Worm (Caenorhabditis elegans): ENCODE data around the gene M01H9.3.

DNA sequence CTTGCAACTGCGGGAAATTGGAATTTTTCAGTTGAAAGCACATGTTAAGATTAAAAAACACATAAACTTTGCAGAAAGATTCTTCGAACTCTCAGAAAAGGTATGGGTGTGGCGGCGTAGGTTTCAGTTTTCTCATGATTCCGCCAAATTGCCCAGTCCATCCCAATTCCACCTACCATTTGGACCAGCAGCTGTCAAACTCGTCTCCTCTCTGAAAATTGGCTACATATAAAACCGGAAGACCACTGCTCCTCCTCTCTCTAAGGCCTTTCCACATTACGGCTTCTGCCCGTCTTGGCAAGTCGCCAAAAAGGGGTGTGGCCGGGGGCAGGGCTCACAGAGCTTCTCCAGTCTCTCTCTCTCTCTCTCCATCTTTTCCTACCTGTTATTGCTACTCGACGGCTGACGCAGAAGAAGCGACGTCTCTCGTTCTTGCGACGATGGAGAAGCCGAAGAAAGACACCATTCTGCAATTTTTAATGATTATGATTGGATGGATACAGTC is 13.3 kb upstream of the M01H9.3 start, which contains the start of gene ZK180.7:
- TF ChIP-seq nhr-12 (tag; optimal IDR thresholded peaks at IDR 0.05) (no peak), lsy-2 (tag; optimal IDR thresholded peaks at IDR 0.05) (no peak), nhr-71 (tag; optimal IDR thresholded peaks at IDR 0.05) (no peak), lir-3 (tag; optimal IDR thresholded peaks at IDR 0.05; ENCODE audit: poor library complexity) (no peak), unc-30 (tag; optimal IDR thresholded peaks at IDR 0.05) (no peak), nhr-11 (tag; optimal IDR thresholded peaks at IDR 0.05) (no peak), nhr-77 (tag; optimal IDR thresholded peaks at IDR 0.05) (no peak)
